Worm (Caenorhabditis elegans): ENCODE measurements around the gene rga-1.

- no peak for TF ChIP-seq hmg-4 (GFP tag; optimal IDR thresholded peaks at IDR 0.05)
- no peak for TF ChIP-seq ama-1 (optimal IDR thresholded peaks at IDR 0.05)
- no peak for TF ChIP-seq aly-1 (tag; optimal IDR thresholded peaks at IDR 0.05)
These were observed 48.2 kb downstream of the rga-1 start for ce11 chrII:11512921-11513320.

All from whole organism, early embryonic.